Worm (Caenorhabditis elegans) whole organism, young adult: ENCODE measurements around the gene srh-25.

ENCODE experiments used
- hlh-26 ChIP-seq: fragments of 200-800 bp; sonication (Bioruptor generic); conservative IDR thresholded peaks from 2 replicates; pipeline ENCODE4 v1.3.6; 2022; ENCODE audit warnings: missing genetic modification reagents, missing genetic modification characterization, missing compliant biosample characterization
- nfya-1 ChIP-seq: sonication (generic microtip); optimal IDR thresholded peaks from 2 replicates; lab custom pipeline; 2017; ENCODE audit warnings: antibody characterized with exemption, missing compliant biosample characterization, missing genetic modification characterization, borderline replicate concordance; ENCODE audit not compliant: insufficient read depth
- snpc-1.3 ChIP-seq: sonication (generic microtip); optimal IDR thresholded peaks from 2 replicates; lab custom pipeline; 2017; ENCODE audit warnings: missing genetic modification characterization, mild to moderate bottlenecking, missing compliant biosample characterization, antibody characterized with exemption, moderate library complexity, missing genotype, missing genetic modification reagents; ENCODE audit not compliant: insufficient read depth
- unc-130 ChIP-seq: sonication (generic microtip); optimal IDR thresholded peaks from 2 replicates; lab custom pipeline; 2016; ENCODE audit warnings: missing genetic modification reagents, missing genetic modification characterization, missing compliant biosample characterization
- unc-62 ChIP-seq: fragments of 150-350 bp; optimal IDR thresholded peaks from 2 replicates; lab custom pipeline; 2014; ENCODE audit warnings: missing biosample characterization, missing genetic modification reagents, missing genetic modification characterization

- TF ChIP-seq nfya-1, result no peak
- no peak for TF ChIP-seq unc-62 (GFP tag; lab: Kevin White, UChicago)
- TF ChIP-seq snpc-1.3 (tag; lab: Kevin White, UChicago), result no peak
- TF ChIP-seq unc-130 (GFP tag; lab: Kevin White, UChicago), result no peak
- no peak for TF ChIP-seq hlh-26 (GFP tag; lab: Robert Waterston, UW)
These were observed 34.7 kb upstream of the srh-25 start, which contains the start of gene F28C1.3 for ce11 chrV:12468363-12468762.
